Worm (Caenorhabditis elegans): ENCODE results near the gene ncx-7.
"Not testable (repeated sequence)": the region's sequence is repeated elsewhere in the genome, so short reads cannot be mapped to it uniquely, and the experiment has no call there.

ncx-7 gene

ce11 chrIII:9694474-9694873, 25.6 kb downstream of the ncx-7 start, which contains the start of gene set-3:
Gene set-3 (minus strand): TSS chrIII:9694574.
- no peak for TF ChIP-seq unc-130 (tag; optimal IDR thresholded peaks at IDR 0.05)
- TF ChIP-seq ceh-82 (tag; optimal IDR thresholded peaks at IDR 0.05): no peak
- no peak for TF ChIP-seq unc-98 (GFP tag; IDR thresholded peaks at IDR 0.05)
- no peak for TF ChIP-seq grh-1 (GFP tag; IDR thresholded peaks at IDR 0.05)
- no peak for TF ChIP-seq egl-27 (tag; optimal IDR thresholded peaks at IDR 0.05)
- TF ChIP-seq vab-15 (tag; optimal IDR thresholded peaks at IDR 0.05): no peak
- TF ChIP-seq mep-1 (tag; optimal IDR thresholded peaks at IDR 0.05): no peak
- no peak for TF ChIP-seq F16B12.6 (tag; optimal IDR thresholded peaks at IDR 0.05)
- no peak for TF ChIP-seq nhr-47 (tag; optimal IDR thresholded peaks at IDR 0.05)
- no peak for TF ChIP-seq dsc-1 (tag; optimal IDR thresholded peaks at IDR 0.05)
- TF ChIP-seq C16A3.4 (tag; optimal IDR thresholded peaks at IDR 0.05): no peak
- TF ChIP-seq lin-15B (tag; optimal IDR thresholded peaks at IDR 0.05): no peak
- TF ChIP-seq hlh-4 (tag; optimal IDR thresholded peaks at IDR 0.05): no peak
- no peak for TF ChIP-seq nhr-85 (tag)
- no peak for TF ChIP-seq zip-4 (GFP tag; optimal IDR thresholded peaks at IDR 0.05)
- no peak for TF ChIP-seq Y116A8C.19 (tag; optimal IDR thresholded peaks at IDR 0.05; ENCODE audit: borderline replicate concordance)
- no peak for TF ChIP-seq lin-13 (GFP tag; optimal IDR thresholded peaks at IDR 0.05)

- TF ChIP-seq hpl-2 (GFP tag; optimal IDR thresholded peaks at IDR 0.05): no peak
- TF ChIP-seq nhr-20 (tag; optimal IDR thresholded peaks at IDR 0.05): no peak
- no peak for TF ChIP-seq zip-4 (GFP tag; optimal IDR thresholded peaks at IDR 0.05)
Measured at ce11 chrIII:9690044-9690443, 30.0 kb downstream of the ncx-7 start, which contains the start of gene best-5. Gene best-5 (minus strand): TSS chrIII:9690253.

ce11 chrIII:9689377-9689776, 30.7 kb downstream of the ncx-7 start:
- TF ChIP-seq egl-27 (tag; optimal IDR thresholded peaks at IDR 0.05) (no peak), lin-35 (GFP tag; optimal IDR thresholded peaks at IDR 0.05) (peak in 1 of 2 experiments; percentile 21), tlp-1 (tag; optimal IDR thresholded peaks at IDR 0.05) (no peak), elt-2 (tag; optimal IDR thresholded peaks at IDR 0.05) (peak; percentile 77)

ce11 chrIII:9685959-9686358, 34.1 kb downstream of the ncx-7 start, which contains the start of gene C07A9.10:
Gene C07A9.10 (minus strand): TSS chrIII:9686059.
- TF ChIP-seq nhr-11 (tag; optimal IDR thresholded peaks at IDR 0.05): no peak
- TF ChIP-seq ces-1 (GFP tag; optimal IDR thresholded peaks at IDR 0.05): no peak
- no peak for TF ChIP-seq nhr-85 (tag)
- TF ChIP-seq unc-30 (tag; optimal IDR thresholded peaks at IDR 0.05): no peak

- not testable (repeated sequence) for TF ChIP-seq ztf-11, jun-1, fkh-8 (tag; optimal IDR thresholded peaks at IDR 0.05)
Measured at ce11 chrIII:9682729-9683128, 37.4 kb downstream of the ncx-7 start, which contains the start of gene C07A9.5. Gene C07A9.5 (minus strand): TSS chrIII:9682829.

- not testable (repeated sequence) for TF ChIP-seq zag-1, nhr-237, nhr-84 (tag; optimal IDR thresholded peaks at IDR 0.05)
Measured at ce11 chrIII:9681206-9681605, 38.9 kb downstream of the ncx-7 start, which contains the start of gene C07A9.13. Gene C07A9.13 (minus strand): TSS chrIII:9681306.

ce11 chrIII:9678819-9679218, 41.3 kb downstream of the ncx-7 start, which contains the start of gene ugt-60:
Gene ugt-60 (minus strand): TSS chrIII:9679051.
- TF ChIP-seq efl-3 (GFP tag; optimal IDR thresholded peaks at IDR 0.05) (no peak), C16A3.4 (tag; optimal IDR thresholded peaks at IDR 0.05) (no peak), nhr-85 (tag) (peak; percentile 56), elt-3 (tag; optimal IDR thresholded peaks at IDR 0.05) (peak in 3 of 6 experiments; percentile 23 to 47 (median 33)), mep-1 (tag; optimal IDR thresholded peaks at IDR 0.05) (no peak), pqm-1 (tag; optimal IDR thresholded peaks at IDR 0.05) (no peak), nhr-90 (tag; optimal IDR thresholded peaks at IDR 0.05; ENCODE audit: poor library complexity) (no peak), nhr-47 (tag; optimal IDR thresholded peaks at IDR 0.05) (no peak), lin-13 (GFP tag; optimal IDR thresholded peaks at IDR 0.05) (no peak), nhr-19 (GFP tag; conservative IDR thresholded peaks at IDR 0.05) (no peak)
